Fruit fly (Drosophila melanogaster) whole organism, embryonic: ENCODE data around the gene CG2003.
A peak's percentile ranks its signal among the peaks of the same experiment; 100 is the strongest.

ENCODE experiments used
- CG10147 ChIP-seq: fragments of 200-800 bp; sonication (Bioruptor generic); optimal IDR thresholded peaks from 2 replicates; lab custom pipeline; 2019; ENCODE audit warnings: missing biosample characterization, mild to moderate bottlenecking, missing genetic modification characterization, moderate library complexity
- CG10209 ChIP-seq: fragments of 200-800 bp; sonication (Bioruptor generic); optimal IDR thresholded peaks from 3 replicates; lab custom pipeline; 2017; ENCODE audit warnings: missing biosample characterization, mild to moderate bottlenecking, missing genetic modification characterization, missing genetic modification reagents
- CG32772 ChIP-seq: fragments of 200-800 bp; sonication (Bioruptor generic); IDR thresholded peaks from 2 replicates; pipeline ENCODE4 v1.3.6; 2022; ENCODE audit warnings: missing biosample characterization, missing genetic modification characterization
- CG7839 ChIP-seq: fragments of 200-800 bp; sonication (Bioruptor generic); optimal IDR thresholded peaks from 3 replicates; lab custom pipeline; 2018; ENCODE audit warnings: missing biosample characterization, mild to moderate bottlenecking, missing genetic modification characterization, moderate library complexity
- croc ChIP-seq: fragments of 200-800 bp; sonication (Bioruptor generic); conservative IDR thresholded peaks from 3 replicates; pipeline ENCODE4 v1.3.6; 2022; ENCODE audit warnings: missing biosample characterization, missing genetic modification characterization

- no peak for TF ChIP-seq CG10147 (GFP tag; lab: Kevin White, UChicago)
- TF ChIP-seq CG7839 (tag; lab: Kevin White, UChicago): peak; percentile 2
- TF ChIP-seq CG32772 (GFP tag; lab: Robert Waterston, UW): no peak
- no peak for TF ChIP-seq CG10209
- no peak for TF ChIP-seq croc (GFP tag; lab: Robert Waterston, UW)
Observed at dm6 chr3R:31978418-31978817, 497 bp downstream of the CG2003 start.
